Worm (Caenorhabditis elegans): ENCODE measurements around the gene D1005.4.

D1005.4 gene

DNA sequence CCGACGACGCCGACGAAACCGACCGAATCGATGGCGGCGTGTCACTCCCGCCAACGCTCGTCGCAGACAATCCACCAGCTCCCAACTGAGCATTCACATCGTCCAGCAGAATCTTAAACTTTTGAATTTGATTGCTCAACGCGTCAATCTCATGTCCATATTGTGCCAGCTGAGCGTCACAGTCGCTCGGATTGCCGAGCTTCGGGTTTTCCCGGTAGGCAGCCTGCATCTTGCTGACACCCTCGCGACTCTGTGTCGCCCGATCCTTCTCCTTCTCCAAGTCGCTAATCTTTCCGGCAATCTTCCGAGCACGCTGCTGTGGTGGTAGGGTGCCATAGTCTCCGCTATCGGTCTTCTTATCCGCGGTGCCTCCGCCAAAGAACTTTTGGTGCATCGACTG is 26.7 kb upstream of the D1005.4 start:
- no peak for TF ChIP-seq nhr-237 (tag; optimal IDR thresholded peaks at IDR 0.05)
- no peak for TF ChIP-seq nhr-129 (tag; optimal IDR thresholded peaks at IDR 0.05)
- no peak for TF ChIP-seq nhr-6 (tag; optimal IDR thresholded peaks at IDR 0.05)
- no peak for TF ChIP-seq lin-11 (tag; optimal IDR thresholded peaks at IDR 0.05)

DNA sequence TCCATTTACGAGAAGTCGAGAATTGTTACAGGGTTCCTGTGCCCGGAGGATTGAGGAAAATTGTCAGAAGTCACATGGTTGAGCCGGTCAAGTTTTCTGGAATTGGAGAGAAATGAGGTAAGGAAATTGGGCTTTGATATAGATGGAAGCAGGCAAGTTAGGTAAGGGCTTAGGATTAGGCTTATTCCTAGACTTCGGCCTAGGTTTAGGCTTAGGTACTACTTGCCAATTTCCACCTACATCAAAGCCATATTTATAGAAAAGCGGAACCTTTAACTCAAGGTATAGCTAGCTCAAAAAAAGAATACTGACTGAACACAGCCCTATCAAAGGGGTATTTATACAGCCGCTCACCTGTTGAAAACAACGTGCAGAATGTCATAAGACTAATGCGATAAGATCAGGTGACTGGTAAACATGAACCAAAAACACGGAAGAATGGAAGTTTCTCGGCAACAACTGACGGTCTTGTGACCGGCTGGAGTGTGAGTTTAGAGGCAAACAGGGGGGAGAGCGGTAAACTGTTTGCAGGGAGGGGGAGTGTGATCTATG is 19.0 kb upstream of the D1005.4 start:
- TF ChIP-seq lin-11 (tag; optimal IDR thresholded peaks at IDR 0.05) (peak; percentile 87), sma-9 (GFP tag; optimal IDR thresholded peaks at IDR 0.05) (peak; percentile 95), sma-9 (tag; optimal IDR thresholded peaks at IDR 0.05) (no peak), lin-13 (GFP tag; optimal IDR thresholded peaks at IDR 0.05) (peak; percentile 11), F13H6.1 (tag; optimal IDR thresholded peaks at IDR 0.05) (peak; percentile 87), fos-1 (tag; optimal IDR thresholded peaks at IDR 0.05) (no peak), blmp-1 (tag; optimal IDR thresholded peaks at IDR 0.05; ENCODE audit: insufficient read depth) (peak; percentile 17), mdl-1 (tag; optimal IDR thresholded peaks at IDR 0.05) (peak in 1 of 2 experiments; percentile 60), ztf-4 (tag; optimal IDR thresholded peaks at IDR 0.05) (peak; percentile 80), nhr-6 (tag; optimal IDR thresholded peaks at IDR 0.05) (peak; percentile 84), peb-1 (tag; optimal IDR thresholded peaks at IDR 0.05) (no peak), sem-4 (tag; optimal IDR thresholded peaks at IDR 0.05) (peak; percentile 53), sma-3 (GFP tag; optimal IDR thresholded peaks at IDR 0.05) (peak; percentile 96), nhr-12 (tag; optimal IDR thresholded peaks at IDR 0.05) (no peak), nhr-10 (tag; optimal IDR thresholded peaks at IDR 0.05) (peak; percentile 33), crh-2 (tag; optimal IDR thresholded peaks at IDR 0.05) (peak; percentile 81), C34F6.9 (tag; optimal IDR thresholded peaks at IDR 0.05) (peak; percentile 83), ztf-1 (GFP tag; conservative IDR thresholded peaks at IDR 0.05) (no peak), alr-1 (tag; optimal IDR thresholded peaks at IDR 0.05) (no peak), egl-27 (tag; optimal IDR thresholded peaks at IDR 0.05) (peak; percentile 75), gmeb-1 (tag; optimal IDR thresholded peaks at IDR 0.05) (peak; percentile 87), ceh-82 (tag; optimal IDR thresholded peaks at IDR 0.05) (no peak), ceh-16 (tag; optimal IDR thresholded peaks at IDR 0.05) (peak; percentile 42), lsy-2 (tag; optimal IDR thresholded peaks at IDR 0.05) (peak; percentile 4 to 79), nhr-23 (tag; optimal IDR thresholded peaks at IDR 0.05) (peak; percentile 28), lin-39 (tag; optimal IDR thresholded peaks at IDR 0.05) (no peak), zag-1 (tag; optimal IDR thresholded peaks at IDR 0.05) (no peak), aly-2 (tag; optimal IDR thresholded peaks at IDR 0.05) (no peak), unc-55 (GFP tag; optimal IDR thresholded peaks at IDR 0.05) (no peak), nhr-129 (tag; optimal IDR thresholded peaks at IDR 0.05) (peak; percentile 97), ama-1 (optimal IDR thresholded peaks at IDR 0.05) (peak; percentile 100), skn-1 (tag; optimal IDR thresholded peaks at IDR 0.05) (no peak), nhr-21 (tag; optimal IDR thresholded peaks at IDR 0.05) (peak; percentile 93), nhr-25 (tag; optimal IDR thresholded peaks at IDR 0.05) (peak; percentile 99)

DNA sequence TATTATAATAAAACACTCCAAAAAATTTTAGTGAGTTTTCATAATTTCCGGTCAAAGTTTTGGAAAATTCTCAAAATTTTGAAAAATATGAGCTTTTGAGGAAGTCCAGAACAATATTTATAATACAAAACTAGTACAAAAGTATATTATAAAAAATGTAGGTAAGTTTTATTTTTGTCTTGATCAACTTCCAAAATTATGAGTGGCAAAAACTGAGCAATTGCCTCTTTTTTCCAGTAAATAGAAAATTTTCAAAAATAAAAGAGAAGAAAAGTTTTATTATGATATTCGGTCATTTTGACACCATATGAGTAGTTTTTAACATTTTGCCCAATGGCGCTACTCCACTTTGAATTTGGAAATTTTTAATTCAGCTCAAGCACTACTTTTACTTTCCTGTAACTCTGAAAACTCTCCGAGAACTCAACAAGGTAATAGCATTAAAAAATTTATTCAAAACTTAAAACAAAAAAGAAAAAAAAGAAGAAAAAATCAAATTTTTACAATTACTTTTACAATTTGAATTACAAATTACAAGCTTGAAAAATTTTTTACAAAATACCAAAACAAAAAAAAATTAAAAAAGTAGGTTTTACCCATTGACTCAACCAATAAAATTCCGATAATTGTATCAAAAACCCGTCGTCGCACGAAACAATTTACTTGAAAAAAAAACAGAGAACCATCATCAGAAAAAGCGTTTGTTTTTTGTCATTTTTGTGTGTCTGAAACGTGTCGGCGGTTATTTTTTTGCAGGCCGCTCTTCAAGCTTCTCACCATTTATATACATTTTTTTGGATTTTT is 18.3 kb upstream of the D1005.4 start:
- TF ChIP-seq unc-39 (tag; optimal IDR thresholded peaks at IDR 0.05) (no peak), elt-1 (tag; optimal IDR thresholded peaks at IDR 0.05) (no peak), dmd-4 (tag; optimal IDR thresholded peaks at IDR 0.05) (no peak), alr-1 (tag; optimal IDR thresholded peaks at IDR 0.05) (no peak), unc-55 (GFP tag; optimal IDR thresholded peaks at IDR 0.05) (no peak), egl-27 (tag; optimal IDR thresholded peaks at IDR 0.05) (no peak), sma-9 (GFP tag; optimal IDR thresholded peaks at IDR 0.05) (peak; percentile 0), sma-9 (tag; optimal IDR thresholded peaks at IDR 0.05) (no peak), aly-2 (tag; optimal IDR thresholded peaks at IDR 0.05) (no peak), nhr-10 (tag; optimal IDR thresholded peaks at IDR 0.05) (no peak), zag-1 (tag; optimal IDR thresholded peaks at IDR 0.05) (no peak), ceh-82 (tag; optimal IDR thresholded peaks at IDR 0.05) (no peak), fos-1 (tag; optimal IDR thresholded peaks at IDR 0.05) (no peak), nhr-25 (tag; optimal IDR thresholded peaks at IDR 0.05) (no peak), sem-4 (tag; optimal IDR thresholded peaks at IDR 0.05) (peak; percentile 30), elt-3 (tag; optimal IDR thresholded peaks at IDR 0.05) (no peak), C34F6.9 (tag; optimal IDR thresholded peaks at IDR 0.05) (peak; percentile 58), lsy-2 (tag; optimal IDR thresholded peaks at IDR 0.05) (peak in 1 of 2 experiments; percentile 64), gmeb-1 (tag; optimal IDR thresholded peaks at IDR 0.05) (peak; percentile 69), skn-1 (tag; optimal IDR thresholded peaks at IDR 0.05) (peak; percentile 57), ztf-1 (GFP tag; conservative IDR thresholded peaks at IDR 0.05) (no peak), blmp-1 (tag; optimal IDR thresholded peaks at IDR 0.05; ENCODE audit: insufficient read depth) (peak; percentile 51), sma-3 (GFP tag; optimal IDR thresholded peaks at IDR 0.05) (peak; percentile 73), lin-13 (GFP tag; optimal IDR thresholded peaks at IDR 0.05) (peak; percentile 41), R02D3.7 (tag; optimal IDR thresholded peaks at IDR 0.05) (no peak), ama-1 (optimal IDR thresholded peaks at IDR 0.05) (peak; percentile 94), ztf-11 (tag; optimal IDR thresholded peaks at IDR 0.05) (no peak), lin-11 (tag; optimal IDR thresholded peaks at IDR 0.05) (no peak), lin-39 (tag; optimal IDR thresholded peaks at IDR 0.05) (no peak), nhr-21 (tag; optimal IDR thresholded peaks at IDR 0.05) (peak; percentile 23), mab-5 (tag; optimal IDR thresholded peaks at IDR 0.05) (no peak), nhr-23 (tag; optimal IDR thresholded peaks at IDR 0.05) (no peak), ZK546.5 (tag; optimal IDR thresholded peaks at IDR 0.05) (no peak), ztf-4 (tag; optimal IDR thresholded peaks at IDR 0.05) (peak; percentile 92), nhr-129 (tag; optimal IDR thresholded peaks at IDR 0.05) (peak; percentile 72), Y55F3AM.14 (GFP tag; optimal IDR thresholded peaks at IDR 0.05) (peak; percentile 50), F13H6.1 (tag; optimal IDR thresholded peaks at IDR 0.05) (no peak)
